Worm (Caenorhabditis elegans) whole organism, L4/young adult: Measurements from ENCODE around the gene F58A4.6.

Experiments used
- W03F9.2 ChIP-seq: fragments of 150-350 bp; optimal IDR thresholded peaks from 2 replicates; lab custom pipeline; 2014; ENCODE audit warnings: missing biosample characterization, missing genetic modification characterization
- dao-5 ChIP-seq: sonication (generic microtip); optimal IDR thresholded peaks from 2 replicates; lab custom pipeline; 2016; ENCODE audit warnings: missing genotype, missing genetic modification characterization, moderate library complexity, missing compliant biosample characterization
- him-1 ChIP-seq: sonication (generic microtip); optimal IDR thresholded peaks from 2 replicates; lab custom pipeline; 2016; ENCODE audit warnings: missing genotype, missing genetic modification reagents, missing genetic modification characterization, missing compliant biosample characterization

- TF ChIP-seq W03F9.2 (tag; lab: Kevin White, UChicago) (no peak), him-1 (tag; lab: Kevin White, UChicago) (no peak), dao-5 (tag; lab: Kevin White, UChicago) (no peak)
These were observed 24.0 kb downstream of the F58A4.6 start for ce11 chrIII:9638159-9638754.
